Worm (Caenorhabditis elegans) whole organism, L3 larva: ENCODE data around the gene sto-5.
A peak's percentile ranks its signal among the peaks of the same experiment; 100 is the strongest.

Source experiments
- R02D3.7 ChIP-seq: fragments of 150-350 bp; optimal IDR thresholded peaks from 2 replicates; lab custom pipeline; 2014; ENCODE audit warnings: missing biosample characterization, missing genetic modification characterization
- ZK546.5 ChIP-seq: sonication (generic microtip); optimal IDR thresholded peaks from 2 replicates; lab custom pipeline; 2017; ENCODE audit warnings: missing biosample characterization, missing genetic modification characterization
- ama-1 ChIP-seq: fragments of 150-350 bp; optimal IDR thresholded peaks from 2 replicates; lab custom pipeline; 2018
- ceh-16 ChIP-seq: sonication (generic microtip); optimal IDR thresholded peaks from 2 replicates; lab custom pipeline; 2017; ENCODE audit warnings: missing biosample characterization, missing genetic modification characterization
- ceh-28 ChIP-seq: fragments of 150-350 bp; optimal IDR thresholded peaks from 2 replicates; lab custom pipeline; 2014; ENCODE audit warnings: missing biosample characterization, missing genetic modification reagents, missing genetic modification characterization
- ceh-82 ChIP-seq: fragments of 150-350 bp; optimal IDR thresholded peaks from 2 replicates; lab custom pipeline; 2014; ENCODE audit warnings: missing biosample characterization, missing genetic modification characterization
- ceh-9 ChIP-seq: sonication (generic microtip); optimal IDR thresholded peaks from 2 replicates; lab custom pipeline; 2018; ENCODE audit warnings: missing biosample characterization, missing genetic modification characterization
- daf-12 ChIP-seq: fragments of 150-350 bp; optimal IDR thresholded peaks from 2 replicates; lab custom pipeline; 2014; ENCODE audit warnings: missing biosample characterization, missing genetic modification reagents, missing genetic modification characterization
- egl-5 ChIP-seq: fragments of 150-350 bp; optimal IDR thresholded peaks from 2 replicates; lab custom pipeline; 2017; ENCODE audit warnings: missing biosample characterization, missing genetic modification reagents, missing genetic modification characterization, inconsistent platforms
- elt-1 ChIP-seq: fragments of 150-350 bp; optimal IDR thresholded peaks from 2 replicates; lab custom pipeline; 2014; ENCODE audit warnings: missing biosample characterization, missing genetic modification characterization
- elt-2 ChIP-seq: sonication (generic microtip); optimal IDR thresholded peaks from 2 replicates; lab custom pipeline; 2016; ENCODE audit warnings: missing genetic modification reagents, mild to moderate bottlenecking, missing genetic modification characterization, missing compliant biosample characterization
- elt-3 ChIP-seq, 3 experiments: fragments of 150-350 bp in 1 of 3; sonication (generic microtip) in 2 of 3; optimal IDR thresholded peaks; 2 replicates in 2 of 3; 4 replicates in 1 of 3; lab custom pipeline; 2014 to 2017; ENCODE audit warnings: missing biosample characterization in 3 of 3, missing genetic modification characterization in 3 of 3
- eor-1 ChIP-seq, 2 experiments: fragments of 150-350 bp; optimal IDR thresholded peaks; 2 replicates each; lab custom pipeline; 2014 to 2018; ENCODE audit warnings: missing biosample characterization in 2 of 2, missing genetic modification characterization in 2 of 2
- fkh-10 ChIP-seq: sonication (generic microtip); optimal IDR thresholded peaks from 2 replicates; lab custom pipeline; 2017; ENCODE audit warnings: missing biosample characterization, missing genetic modification reagents, missing genetic modification characterization
- fkh-2 ChIP-seq: fragments of 150-350 bp; optimal IDR thresholded peaks from 2 replicates; lab custom pipeline; 2014; ENCODE audit warnings: missing biosample characterization, missing genetic modification reagents, missing genetic modification characterization
- hmg-11 ChIP-seq: sonication (generic microtip); optimal IDR thresholded peaks from 2 replicates; lab custom pipeline; 2016; ENCODE audit warnings: missing genetic modification characterization, missing compliant biosample characterization
- lin-15B ChIP-seq: fragments of 150-350 bp; optimal IDR thresholded peaks from 2 replicates; lab custom pipeline; 2014; ENCODE audit warnings: missing biosample characterization, missing genetic modification characterization
- lin-39 ChIP-seq: fragments of 150-350 bp; optimal IDR thresholded peaks from 2 replicates; lab custom pipeline; 2018; ENCODE audit warnings: missing biosample characterization, missing genetic modification reagents, missing genetic modification characterization
- lsy-12 ChIP-seq: sonication (generic microtip); optimal IDR thresholded peaks from 2 replicates; lab custom pipeline; 2016; ENCODE audit warnings: mild to moderate bottlenecking, missing genetic modification characterization, missing compliant biosample characterization
- nfya-1 ChIP-seq: sonication (generic microtip); optimal IDR thresholded peaks from 2 replicates; lab custom pipeline; 2017; ENCODE audit warnings: missing genetic modification characterization, mild to moderate bottlenecking, missing compliant biosample characterization, antibody characterized with exemption, moderate library complexity; ENCODE audit not compliant: insufficient read depth
- nhr-11 ChIP-seq: fragments of 150-350 bp; optimal IDR thresholded peaks from 2 replicates; lab custom pipeline; 2014; ENCODE audit warnings: missing biosample characterization, missing genetic modification characterization
- nhr-12 ChIP-seq: fragments of 150-350 bp; optimal IDR thresholded peaks from 2 replicates; lab custom pipeline; 2014; ENCODE audit warnings: missing biosample characterization, missing genetic modification characterization
- nhr-23 ChIP-seq: fragments of 150-350 bp; optimal IDR thresholded peaks from 2 replicates; lab custom pipeline; 2014; ENCODE audit warnings: missing biosample characterization, missing genetic modification reagents, missing genetic modification characterization
- nhr-25 ChIP-seq: sonication (generic microtip); optimal IDR thresholded peaks from 2 replicates; lab custom pipeline; 2017; ENCODE audit warnings: missing biosample characterization, missing genetic modification characterization
- nhr-43 ChIP-seq: sonication (generic microtip); optimal IDR thresholded peaks from 2 replicates; lab custom pipeline; 2016; ENCODE audit warnings: mild to moderate bottlenecking, missing genetic modification characterization, missing compliant biosample characterization; ENCODE audit not compliant: poor library complexity, severe bottlenecking
- nhr-67 ChIP-seq: fragments of 150-350 bp; optimal IDR thresholded peaks from 2 replicates; lab custom pipeline; 2014; ENCODE audit warnings: missing biosample characterization, missing genetic modification characterization
- nhr-77 ChIP-seq: fragments of 150-350 bp; optimal IDR thresholded peaks from 2 replicates; lab custom pipeline; 2014; ENCODE audit warnings: missing biosample characterization, missing genetic modification characterization
- pha-4 ChIP-seq: fragments of 150-350 bp; optimal IDR thresholded peaks from 2 replicates; lab custom pipeline; 2014; ENCODE audit warnings: missing biosample characterization, missing genetic modification reagents, missing genetic modification characterization
- sea-2 ChIP-seq: fragments of 150-350 bp; sonication (generic microtip); optimal IDR thresholded peaks from 4 replicates; lab custom pipeline; 2014; ENCODE audit warnings: missing biosample characterization, missing genetic modification reagents, missing genetic modification characterization
- skn-1 ChIP-seq: fragments of 150-350 bp; optimal IDR thresholded peaks from 2 replicates; lab custom pipeline; 2014; ENCODE audit warnings: missing biosample characterization, missing genetic modification characterization
- snpc-4 ChIP-seq: fragments of 150-350 bp; optimal IDR thresholded peaks from 2 replicates; lab custom pipeline; 2014; ENCODE audit warnings: missing biosample characterization, missing genetic modification characterization
- tbx-2 ChIP-seq: sonication (generic microtip); optimal IDR thresholded peaks from 2 replicates; lab custom pipeline; 2016; ENCODE audit warnings: mild to moderate bottlenecking, missing genetic modification characterization, missing compliant biosample characterization
- unc-39 ChIP-seq: sonication (generic microtip); optimal IDR thresholded peaks from 4 replicates; lab custom pipeline; 2017; ENCODE audit warnings: missing biosample characterization, missing genetic modification characterization
- unc-62 ChIP-seq: fragments of 150-350 bp; sonication (generic microtip); optimal IDR thresholded peaks from 4 replicates; lab custom pipeline; 2014; ENCODE audit warnings: missing biosample characterization, missing genetic modification reagents, missing genetic modification characterization
- zag-1 ChIP-seq: fragments of 150-350 bp; optimal IDR thresholded peaks from 2 replicates; lab custom pipeline; 2014; ENCODE audit warnings: missing biosample characterization, missing genetic modification characterization
- ztf-11 ChIP-seq: fragments of 150-350 bp; optimal IDR thresholded peaks from 2 replicates; lab custom pipeline; 2014; ENCODE audit warnings: missing biosample characterization, missing genetic modification characterization
- ztf-4 ChIP-seq: fragments of 150-350 bp; optimal IDR thresholded peaks from 2 replicates; lab custom pipeline; 2014; ENCODE audit warnings: missing biosample characterization, missing genetic modification characterization

Gene sto-5

DNA sequence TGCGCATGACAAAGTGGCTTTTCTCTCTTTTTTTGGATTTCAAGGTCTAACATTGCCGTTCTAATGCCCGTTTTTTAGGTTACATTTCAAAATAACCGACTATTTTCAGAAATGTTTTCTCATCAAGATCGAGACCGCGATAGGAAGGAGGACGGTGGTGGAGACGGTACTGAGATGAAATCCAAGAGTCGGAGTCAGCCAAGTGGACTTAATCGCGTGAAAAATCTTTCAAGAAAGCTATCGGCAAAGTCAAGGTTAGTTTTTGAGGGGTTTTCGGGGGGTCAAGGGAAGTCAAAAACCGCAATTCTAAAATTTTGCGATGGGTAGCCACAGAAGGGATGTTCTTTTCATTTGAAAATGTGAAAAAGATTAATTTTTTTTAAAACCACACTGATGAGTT, 29.3 kb downstream of the sto-5 start, which contains the start of gene aak-2:
Gene aak-2 (plus strand): TSS at position 110 of the 400 bp plus-strand sequence.
- TF ChIP-seq nhr-25 (tag; lab: Kevin White, UChicago) (peak; percentile 80), ztf-11 (tag; lab: Kevin White, UChicago) (no peak), elt-1 (tag; lab: Kevin White, UChicago) (peak; percentile 76), nhr-23 (peak; percentile 17), R02D3.7 (tag; lab: Kevin White, UChicago) (no peak), ceh-16 (peak; percentile 14)

DNA sequence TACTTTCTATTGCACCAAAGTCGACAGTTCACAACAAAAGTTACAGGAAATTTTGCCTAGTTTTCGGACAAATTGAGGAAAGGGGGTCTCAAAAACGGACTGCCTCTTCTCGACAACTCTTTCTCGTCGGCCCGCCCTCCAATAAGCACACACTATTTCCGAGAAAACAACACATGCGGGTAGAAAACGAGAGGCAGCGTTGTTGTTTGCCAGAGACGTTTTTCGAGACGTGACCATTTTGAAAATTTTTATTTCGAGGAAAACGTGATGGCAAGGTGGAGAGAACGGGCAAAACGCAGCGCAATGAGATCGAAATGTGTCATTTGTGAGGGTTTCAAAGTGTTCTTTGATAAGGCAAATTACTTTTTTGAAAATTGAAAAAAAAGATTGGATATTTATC, 31.8 kb downstream of the sto-5 start:
- TF ChIP-seq lsy-12 (no peak), eor-1 (tag; optimal IDR thresholded peaks at IDR 0.05; lab: Kevin White, UChicago) (no peak), nhr-77 (tag; lab: Kevin White, UChicago) (no peak), elt-3 (tag; optimal IDR thresholded peaks at IDR 0.05; lab: Kevin White, UChicago) (no peak), pha-4 (tag; lab: Kevin White, UChicago) (peak; percentile 57), lin-15B (tag; lab: Kevin White, UChicago) (no peak), egl-5 (tag; lab: Kevin White, UChicago) (no peak), zag-1 (tag; lab: Kevin White, UChicago) (no peak), fkh-2 (tag; lab: Kevin White, UChicago) (no peak), daf-12 (tag; lab: Kevin White, UChicago) (no peak), elt-2 (tag; lab: Kevin White, UChicago) (peak; percentile 18), skn-1 (tag; lab: Kevin White, UChicago) (no peak), nhr-11 (tag; lab: Kevin White, UChicago) (no peak), unc-62 (no peak), ama-1 (lab: Kevin White, UChicago) (peak; percentile 16), nhr-43 (peak; percentile 65), nfya-1 (tag; lab: Kevin White, UChicago) (peak; percentile 49), ceh-28 (no peak), unc-39 (tag; lab: Kevin White, UChicago) (no peak), nhr-12 (tag; lab: Kevin White, UChicago) (no peak), ceh-16 (no peak), snpc-4 (tag; lab: Kevin White, UChicago) (no peak), elt-1 (tag; lab: Kevin White, UChicago) (no peak), ceh-82 (tag; lab: Kevin White, UChicago) (no peak), nhr-67 (tag; lab: Kevin White, UChicago) (no peak), ceh-9 (tag; lab: Kevin White, UChicago) (no peak), lin-39 (tag; lab: Kevin White, UChicago) (peak; percentile 56), hmg-11 (tag; lab: Kevin White, UChicago) (peak; percentile 21), nhr-25 (tag; lab: Kevin White, UChicago) (no peak), tbx-2 (no peak), sea-2 (GFP tag; lab: Kevin White, UChicago) (no peak)

DNA sequence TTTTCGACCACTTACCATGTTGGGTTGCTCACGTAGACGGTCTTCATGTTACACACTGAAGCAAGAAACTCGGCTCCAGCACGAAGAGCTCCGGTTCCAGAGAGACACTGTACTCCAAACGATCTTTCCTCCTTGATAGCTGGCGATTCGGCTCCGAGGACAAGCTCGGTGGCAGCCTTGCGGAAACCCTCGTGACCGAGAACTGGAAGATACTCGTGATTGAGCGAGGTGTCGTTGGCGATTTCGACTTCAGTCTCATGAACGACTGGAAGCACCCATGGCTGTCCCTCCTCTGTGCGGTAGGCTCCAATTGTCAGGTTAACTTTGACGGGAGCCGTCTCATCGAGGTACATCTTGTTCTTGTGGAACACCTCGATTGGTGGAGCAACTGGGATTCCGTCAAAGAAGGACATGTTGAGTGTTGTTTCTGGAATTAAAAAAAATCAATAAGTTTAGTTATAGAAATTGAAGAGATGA, 32.5 kb downstream of the sto-5 start, which contains the start of gene got-1.2:
Gene got-1.2 (minus strand): TSS at position 427 of the 477 bp plus-strand sequence.
- TF ChIP-seq zag-1 (tag; lab: Kevin White, UChicago) (no peak), elt-2 (tag; lab: Kevin White, UChicago) (no peak), ztf-4 (no peak), fkh-10 (GFP tag; lab: Kevin White, UChicago) (no peak), lin-39 (tag; lab: Kevin White, UChicago) (no peak)

DNA sequence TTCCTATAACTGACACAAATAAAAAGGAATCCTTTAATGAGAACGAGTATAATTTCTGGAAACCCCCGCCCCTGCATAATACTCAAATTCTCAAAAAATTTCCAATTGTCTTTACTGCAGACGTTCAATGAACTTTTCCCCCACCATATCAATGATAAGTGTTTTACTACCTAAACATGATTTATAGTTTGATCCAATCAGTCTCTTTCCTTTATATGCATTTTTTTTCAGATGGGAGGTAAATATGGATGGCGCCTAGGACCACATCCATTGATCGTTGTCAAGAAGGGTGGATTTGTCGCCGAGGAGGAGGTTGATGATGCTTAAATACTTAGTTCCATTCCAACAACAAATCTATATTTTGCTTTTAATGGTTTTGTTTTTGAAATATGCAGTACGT, 38.1 kb downstream of the sto-5 start:
- no peak for TF ChIP-seq ceh-9 (tag; lab: Kevin White, UChicago)
- TF ChIP-seq ZK546.5 = no peak
- no peak for TF ChIP-seq daf-12 (tag; lab: Kevin White, UChicago)
- no peak for TF ChIP-seq nhr-23
